Worm (Caenorhabditis elegans): ENCODE measurements around the gene wdr-5.3.
A peak's percentile ranks its signal among the peaks of the same experiment; 100 is the strongest.

- TF ChIP-seq elt-3 (tag; optimal IDR thresholded peaks at IDR 0.05): no peak
- TF ChIP-seq mef-2 (tag; optimal IDR thresholded peaks at IDR 0.05): no peak
- no peak for TF ChIP-seq nhr-28 (tag; optimal IDR thresholded peaks at IDR 0.05)
- no peak for TF ChIP-seq unc-130 (tag; optimal IDR thresholded peaks at IDR 0.05)
- TF ChIP-seq lin-13 (GFP tag; optimal IDR thresholded peaks at IDR 0.05): no peak
- TF ChIP-seq egl-27 (tag; optimal IDR thresholded peaks at IDR 0.05): no peak
- TF ChIP-seq mdl-1 (tag; optimal IDR thresholded peaks at IDR 0.05): peak in 1 of 2 experiments; percentile 58
Measured at ce11 chrV:10723181-10723580, 13.7 kb upstream of the wdr-5.3 start.

Measured in whole organism, L1 larva.